Worm (Caenorhabditis elegans): Measurements from ENCODE around the gene pcm-1.

ce11 chrV:5921761-5922160 lies 41.9 kb downstream of the pcm-1 start:
- TF ChIP-seq snpc-4 (tag; optimal IDR thresholded peaks at IDR 0.05) (no peak), fos-1 (tag; optimal IDR thresholded peaks at IDR 0.05) (no peak), daf-12 (tag; optimal IDR thresholded peaks at IDR 0.05) (no peak), egl-27 (tag; optimal IDR thresholded peaks at IDR 0.05) (no peak), mdl-1 (tag; optimal IDR thresholded peaks at IDR 0.05) (no peak), nhr-237 (tag; optimal IDR thresholded peaks at IDR 0.05) (no peak), nhr-28 (tag; optimal IDR thresholded peaks at IDR 0.05) (no peak), ztf-4 (tag; optimal IDR thresholded peaks at IDR 0.05) (no peak), ceh-82 (tag; optimal IDR thresholded peaks at IDR 0.05) (no peak), unc-39 (tag; optimal IDR thresholded peaks at IDR 0.05) (no peak)

Measured in whole organism, L3 larva.